Worm (Caenorhabditis elegans) whole organism, late embryonic: ENCODE results near the gene nhr-185.

Experiments
- C08G9.2 ChIP-seq: sonication (generic microtip); optimal IDR thresholded peaks from 2 replicates; lab custom pipeline; 2016; ENCODE audit warnings: mild to moderate bottlenecking, missing genetic modification characterization, moderate library complexity, missing compliant biosample characterization
- K02D7.2 ChIP-seq: sonication (generic microtip); optimal IDR thresholded peaks from 2 replicates; lab custom pipeline; 2017; ENCODE audit warnings: mild to moderate bottlenecking, missing genetic modification characterization, missing compliant biosample characterization
- K09A11.1 ChIP-seq: sonication (generic microtip); optimal IDR thresholded peaks from 2 replicates; lab custom pipeline; 2017; ENCODE audit warnings: antibody characterized with exemption, mild to moderate bottlenecking, missing genetic modification characterization, missing compliant biosample characterization; ENCODE audit not compliant: insufficient read depth
- T23F11.4 ChIP-seq: fragments of 200-800 bp; sonication (Bioruptor generic); optimal IDR thresholded peaks from 2 replicates; lab custom pipeline; 2018; ENCODE audit warnings: mild to moderate bottlenecking, missing genetic modification characterization, missing compliant biosample characterization
- ceh-19 ChIP-seq: fragments of 200-800 bp; sonication (Bioruptor generic); optimal IDR thresholded peaks from 2 replicates; lab custom pipeline; 2018; ENCODE audit warnings: mild to moderate bottlenecking, missing genetic modification characterization, missing compliant biosample characterization
- ceh-2 ChIP-seq: sonication (generic microtip); optimal IDR thresholded peaks from 2 replicates; lab custom pipeline; 2016; ENCODE audit warnings: missing genotype, missing genetic modification characterization, missing compliant biosample characterization
- ceh-22 ChIP-seq: sonication (generic microtip); optimal IDR thresholded peaks from 2 replicates; lab custom pipeline; 2017; ENCODE audit warnings: missing biosample characterization, missing genetic modification characterization
- ceh-34 ChIP-seq: sonication (generic microtip); optimal IDR thresholded peaks from 2 replicates; lab custom pipeline; 2016; ENCODE audit warnings: mild to moderate bottlenecking, missing genetic modification characterization, missing compliant biosample characterization
- ceh-6 ChIP-seq: fragments of 200-800 bp; sonication (Bioruptor generic); optimal IDR thresholded peaks from 2 replicates; lab custom pipeline; 2018; ENCODE audit warnings: mild to moderate bottlenecking, missing genetic modification characterization, missing compliant biosample characterization
- dmd-4 ChIP-seq: sonication (generic microtip); optimal IDR thresholded peaks from 2 replicates; lab custom pipeline; 2016; ENCODE audit warnings: borderline replicate concordance, missing genetic modification characterization, missing compliant biosample characterization
- elt-2 ChIP-seq: sonication (generic microtip); optimal IDR thresholded peaks from 2 replicates; lab custom pipeline; 2016; ENCODE audit warnings: missing genetic modification reagents, missing genetic modification characterization, missing compliant biosample characterization
- elt-4 ChIP-seq: sonication (generic microtip); optimal IDR thresholded peaks from 2 replicates; lab custom pipeline; 2016; ENCODE audit warnings: missing genetic modification characterization, missing compliant biosample characterization
- eyg-1 ChIP-seq: sonication (generic microtip); optimal IDR thresholded peaks from 2 replicates; lab custom pipeline; 2016; ENCODE audit warnings: missing genotype, missing genetic modification characterization, missing compliant biosample characterization
- fax-1 ChIP-seq: sonication (generic microtip); optimal IDR thresholded peaks from 2 replicates; lab custom pipeline; 2016; ENCODE audit warnings: missing genotype, missing genetic modification characterization, missing compliant biosample characterization
- fkh-10 ChIP-seq: fragments of 150-350 bp; optimal IDR thresholded peaks from 2 replicates; lab custom pipeline; 2014; ENCODE audit warnings: missing biosample characterization, missing genetic modification reagents, missing genetic modification characterization
- gmeb-2 ChIP-seq: sonication (generic microtip); optimal IDR thresholded peaks from 2 replicates; lab custom pipeline; 2016; ENCODE audit warnings: missing genetic modification characterization, inconsistent platforms, missing compliant biosample characterization
- hlh-30 ChIP-seq: sonication (generic microtip); optimal IDR thresholded peaks from 2 replicates; lab custom pipeline; 2017; ENCODE audit warnings: antibody characterized with exemption, missing genetic modification characterization, missing compliant biosample characterization; ENCODE audit not compliant: insufficient read depth
- lin-11 ChIP-seq: fragments of 200-800 bp; sonication (Bioruptor generic); optimal IDR thresholded peaks from 2 replicates; lab custom pipeline; 2018; ENCODE audit warnings: mild to moderate bottlenecking, missing genetic modification characterization, missing compliant biosample characterization
- madf-2 ChIP-seq: sonication (generic microtip); optimal IDR thresholded peaks from 2 replicates; lab custom pipeline; 2017; ENCODE audit warnings: missing genetic modification characterization, missing compliant biosample characterization
- mec-3 ChIP-seq: sonication (generic microtip); optimal IDR thresholded peaks from 2 replicates; lab custom pipeline; 2016; ENCODE audit warnings: borderline replicate concordance, missing genetic modification characterization, missing compliant biosample characterization
- odd-2 ChIP-seq: sonication (generic microtip); optimal IDR thresholded peaks from 2 replicates; lab custom pipeline; 2017; ENCODE audit warnings: antibody characterized with exemption, mild to moderate bottlenecking, missing genetic modification characterization, missing compliant biosample characterization
- pat-9 ChIP-seq: fragments of 200-800 bp; sonication (Bioruptor generic); optimal IDR thresholded peaks from 2 replicates; lab custom pipeline; 2018; ENCODE audit warnings: mild to moderate bottlenecking, missing genetic modification characterization, moderate library complexity, missing compliant biosample characterization
- pax-1 ChIP-seq: fragments of 150-350 bp; optimal IDR thresholded peaks from 2 replicates; lab custom pipeline; 2014; ENCODE audit warnings: missing biosample characterization, missing genetic modification characterization
- pha-2 ChIP-seq: sonication (generic microtip); optimal IDR thresholded peaks from 2 replicates; lab custom pipeline; 2017; ENCODE audit warnings: mild to moderate bottlenecking, missing genetic modification characterization, missing compliant biosample characterization
- pha-4 ChIP-seq: fragments of 150-350 bp; optimal IDR thresholded peaks from 2 replicates; lab custom pipeline; 2018; ENCODE audit warnings: missing biosample characterization, missing genetic modification reagents, missing genetic modification characterization
- rnt-1 ChIP-seq: sonication (generic microtip); optimal IDR thresholded peaks from 2 replicates; lab custom pipeline; 2016; ENCODE audit warnings: missing genetic modification characterization, missing compliant biosample characterization
- sdc-2 ChIP-seq: sonication (generic microtip); optimal IDR thresholded peaks from 2 replicates; lab custom pipeline; 2016; ENCODE audit warnings: missing genotype, missing genetic modification characterization, missing compliant biosample characterization
- sox-4 ChIP-seq: sonication (generic microtip); optimal IDR thresholded peaks from 2 replicates; lab custom pipeline; 2017; ENCODE audit warnings: mild to moderate bottlenecking, missing genetic modification characterization, inconsistent platforms, missing compliant biosample characterization
- tbx-7 ChIP-seq: sonication (generic microtip); optimal IDR thresholded peaks from 2 replicates; lab custom pipeline; 2016; ENCODE audit warnings: missing genotype, missing genetic modification characterization, missing compliant biosample characterization
- unc-3 ChIP-seq, 2 experiments: fragments of 200-800 bp in 1 of 2; sonication (Bioruptor generic) in 1 of 2; sonication (generic microtip) in 1 of 2; conservative IDR thresholded peaks in 1 of 2; optimal IDR thresholded peaks in 1 of 2; 2 replicates each; pipeline versions ENCODE4 v1.3.6 to Lab custom; 2016 to 2022; ENCODE audit warnings: missing compliant biosample characterization in 2 of 2, missing genetic modification characterization in 2 of 2, missing genetic modification reagents in 1 of 2
- unc-55 ChIP-seq: sonication (generic microtip); optimal IDR thresholded peaks from 2 replicates; lab custom pipeline; 2017; ENCODE audit warnings: missing biosample characterization, missing genetic modification reagents, missing genetic modification characterization

The nhr-185 gene

DNA sequence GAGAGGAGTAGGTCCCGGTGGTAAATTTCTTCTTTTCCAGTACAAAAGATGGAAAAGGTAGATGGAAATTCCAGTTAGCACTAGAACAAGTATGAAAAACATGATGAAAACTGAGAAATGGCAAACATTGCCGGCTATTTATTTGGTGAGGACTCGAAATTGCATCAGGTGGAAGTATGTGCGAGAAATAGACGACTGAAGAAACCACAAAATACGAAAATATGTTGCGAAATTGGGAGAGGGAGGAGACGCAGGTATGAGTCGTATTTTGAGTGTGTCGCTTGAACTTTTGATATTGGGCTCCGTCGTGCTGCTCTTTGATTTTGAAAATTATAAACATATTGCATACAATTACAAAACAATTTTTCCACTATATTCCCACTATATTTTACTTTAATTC lies 43.8 kb downstream of the nhr-185 start, which contains the start of gene cyp-33C8:
Gene cyp-33C8, minus strand, starts transcription at position 200 of the 400 bp plus-strand sequence.
- no peak for TF ChIP-seq pax-1 (tag; lab: Kevin White, UChicago)
- no peak for TF ChIP-seq tbx-7 (tag; lab: Kevin White, UChicago)
- no peak for TF ChIP-seq ceh-6 (GFP tag; lab: Kevin White, UChicago)
- no peak for TF ChIP-seq pat-9 (tag; lab: Kevin White, UChicago)
- TF ChIP-seq unc-3 (GFP tag; conservative IDR thresholded peaks at IDR 0.05; lab: Robert Waterston, UW): no peak
- no peak for TF ChIP-seq unc-3 (tag; optimal IDR thresholded peaks at IDR 0.05; lab: Kevin White, UChicago)

DNA sequence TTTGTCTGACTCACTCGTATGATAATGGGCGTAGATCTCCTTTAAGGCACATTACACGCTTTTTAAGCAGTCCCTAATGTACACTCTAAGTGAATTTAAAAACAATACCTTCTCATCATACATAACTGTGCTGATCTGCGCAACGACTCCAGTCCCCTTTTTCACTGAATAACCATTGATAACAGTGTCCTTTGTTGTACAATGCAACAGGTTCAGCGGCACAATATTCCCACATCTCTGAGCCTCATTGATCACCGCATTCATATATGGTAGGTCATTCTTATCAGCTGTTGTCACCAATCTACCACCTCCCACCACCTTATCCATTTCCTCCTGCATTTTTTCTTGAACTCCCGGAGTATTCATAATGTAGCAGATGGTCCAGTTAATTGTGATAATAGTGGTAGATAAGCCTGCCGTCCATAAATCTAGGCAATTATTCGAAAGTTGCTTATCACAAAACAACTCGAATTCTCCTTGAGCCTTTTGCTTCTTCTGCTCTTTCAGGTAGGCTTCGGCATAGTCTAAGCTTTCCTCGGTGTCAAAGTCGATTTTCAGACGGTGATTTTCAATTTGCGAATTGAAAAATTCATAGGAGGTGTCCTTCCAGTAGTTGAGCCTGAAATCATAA lies 45.3 kb downstream of the nhr-185 start:
- TF ChIP-seq ceh-22 (tag; lab: Kevin White, UChicago): no peak
- no peak for TF ChIP-seq elt-2 (tag; lab: Kevin White, UChicago)
- TF ChIP-seq odd-2: no peak
- no peak for TF ChIP-seq ceh-19 (GFP tag; lab: Kevin White, UChicago)
- no peak for TF ChIP-seq T23F11.4 (GFP tag; lab: Kevin White, UChicago)
- TF ChIP-seq hlh-30 (tag; lab: Kevin White, UChicago): no peak
- TF ChIP-seq eyg-1 (tag; lab: Kevin White, UChicago): no peak
- TF ChIP-seq sdc-2 (tag; lab: Kevin White, UChicago): no peak
- TF ChIP-seq, all 69 proteins: peak for 0

DNA sequence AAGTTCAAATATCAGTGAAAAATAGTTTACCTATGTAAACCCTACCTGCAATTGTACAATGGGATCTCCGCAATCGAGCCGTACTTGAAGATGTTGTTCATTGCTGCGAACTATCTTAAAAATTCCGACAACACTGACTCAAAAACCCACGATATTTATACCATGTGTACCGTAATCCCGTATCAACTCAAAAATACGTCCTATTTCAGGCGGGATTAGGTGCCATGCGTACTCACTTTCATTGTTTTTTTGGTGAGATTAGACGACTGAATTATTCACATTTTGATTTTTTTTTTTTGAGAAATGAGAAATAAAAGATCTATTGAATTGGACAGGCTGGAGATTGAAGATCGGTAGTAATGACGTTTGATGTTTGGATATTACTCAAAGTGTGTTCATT lies 46.8 kb downstream of the nhr-185 start, which contains the start of gene srt-30:
Gene srt-30, minus strand, starts transcription at position 101 of the 400 bp plus-strand sequence.
- TF ChIP-seq C08G9.2 (tag; lab: Kevin White, UChicago) (no peak), pha-2 (tag; lab: Kevin White, UChicago) (no peak), dmd-4 (tag; lab: Kevin White, UChicago) (no peak), lin-11 (tag; lab: Kevin White, UChicago) (no peak), ceh-19 (GFP tag; lab: Kevin White, UChicago) (no peak), pat-9 (tag; lab: Kevin White, UChicago) (no peak), pha-4 (tag; lab: Kevin White, UChicago) (no peak), ceh-34 (tag; lab: Kevin White, UChicago) (no peak), sox-4 (tag; lab: Kevin White, UChicago) (no peak), hlh-30 (tag; lab: Kevin White, UChicago) (no peak), K02D7.2 (tag; lab: Kevin White, UChicago) (no peak), elt-4 (tag; lab: Kevin White, UChicago) (no peak), unc-55 (GFP tag; lab: Kevin White, UChicago) (no peak), K09A11.1 (tag; lab: Kevin White, UChicago) (no peak), rnt-1 (tag; lab: Kevin White, UChicago) (no peak), ceh-22 (tag; lab: Kevin White, UChicago) (no peak)

DNA sequence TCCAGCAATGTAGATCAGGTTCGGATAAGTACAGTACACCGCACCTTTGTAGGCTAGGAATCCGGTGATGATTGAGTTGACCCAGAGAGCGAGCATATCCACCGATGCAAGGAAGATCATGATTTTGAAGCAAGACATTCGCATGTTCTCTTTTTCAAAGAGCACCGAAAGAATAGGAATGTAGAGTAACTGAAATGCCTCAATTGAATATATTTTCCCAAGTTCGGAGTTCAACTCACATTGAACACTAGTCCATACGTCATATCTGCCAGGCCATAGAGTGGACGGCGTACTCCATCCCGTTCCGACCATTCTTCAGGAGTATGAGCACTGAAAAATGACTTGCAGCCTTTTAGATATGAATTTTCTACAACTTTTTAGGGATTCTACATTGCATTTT lies 47.4 kb downstream of the nhr-185 start:
- TF ChIP-seq mec-3 (tag; lab: Kevin White, UChicago): no peak
- TF ChIP-seq fax-1 (tag; lab: Kevin White, UChicago): no peak
- TF ChIP-seq ceh-2 (tag; lab: Kevin White, UChicago): no peak
- no peak for TF ChIP-seq fkh-10 (GFP tag; lab: Kevin White, UChicago)
- TF ChIP-seq gmeb-2: no peak
- TF ChIP-seq unc-3 (GFP tag; conservative IDR thresholded peaks at IDR 0.05; lab: Robert Waterston, UW): no peak
- TF ChIP-seq unc-3 (tag; optimal IDR thresholded peaks at IDR 0.05; lab: Kevin White, UChicago): no peak
- TF ChIP-seq K09A11.1 (tag; lab: Kevin White, UChicago): no peak
- no peak for TF ChIP-seq madf-2 (tag; lab: Kevin White, UChicago)
- no peak for TF ChIP-seq pha-4 (tag; lab: Kevin White, UChicago)
